Worm (Caenorhabditis elegans) whole organism, late embryonic: ENCODE data around the gene cls-1.
A peak's percentile ranks its signal among the peaks of the same experiment; 100 is the strongest.

ENCODE experiments used
- T23F11.4 ChIP-seq: fragments of 200-800 bp; sonication (Bioruptor generic); optimal IDR thresholded peaks from 2 replicates; lab custom pipeline; 2018; ENCODE audit warnings: mild to moderate bottlenecking, missing genetic modification characterization, missing compliant biosample characterization
- ama-1 ChIP-seq: fragments of 150-350 bp; optimal IDR thresholded peaks from 2 replicates; lab custom pipeline; 2014
- ceh-19 ChIP-seq: fragments of 200-800 bp; sonication (Bioruptor generic); optimal IDR thresholded peaks from 2 replicates; lab custom pipeline; 2018; ENCODE audit warnings: mild to moderate bottlenecking, missing genetic modification characterization, missing compliant biosample characterization
- fkh-10 ChIP-seq: fragments of 150-350 bp; optimal IDR thresholded peaks from 2 replicates; lab custom pipeline; 2014; ENCODE audit warnings: missing biosample characterization, missing genetic modification reagents, missing genetic modification characterization
- hlh-13 ChIP-seq: fragments of 200-800 bp; sonication (Bioruptor generic); optimal IDR thresholded peaks from 2 replicates; lab custom pipeline; 2018; ENCODE audit warnings: mild to moderate bottlenecking, missing genetic modification characterization, missing compliant biosample characterization
- nhr-11 ChIP-seq: fragments of 150-350 bp; optimal IDR thresholded peaks from 2 replicates; lab custom pipeline; 2014; ENCODE audit warnings: missing biosample characterization, missing genetic modification characterization
- pha-4 ChIP-seq: fragments of 150-350 bp; optimal IDR thresholded peaks from 2 replicates; lab custom pipeline; 2018; ENCODE audit warnings: missing biosample characterization, missing genetic modification reagents, missing genetic modification characterization
- sox-4 ChIP-seq: sonication (generic microtip); optimal IDR thresholded peaks from 2 replicates; lab custom pipeline; 2017; ENCODE audit warnings: mild to moderate bottlenecking, missing genetic modification characterization, inconsistent platforms, missing compliant biosample characterization
- tbx-2 ChIP-seq: sonication (generic microtip); optimal IDR thresholded peaks from 2 replicates; lab custom pipeline; 2016; ENCODE audit warnings: missing genetic modification characterization, missing compliant biosample characterization
- tbx-7 ChIP-seq: sonication (generic microtip); optimal IDR thresholded peaks from 2 replicates; lab custom pipeline; 2016; ENCODE audit warnings: missing genotype, missing genetic modification characterization, missing compliant biosample characterization

ce11 chrIII:7520672-7521071, 12.7 kb downstream of the cls-1 start, which contains the start of the genes cux-7 and C07H6.2:
- no peak for TF ChIP-seq T23F11.4
- TF ChIP-seq tbx-2 (tag; lab: Kevin White, UChicago), result peak; percentile 98
- no peak for TF ChIP-seq pha-4 (tag; lab: Kevin White, UChicago)
- TF ChIP-seq nhr-11, result no peak
- TF ChIP-seq sox-4 (tag; lab: Kevin White, UChicago), result no peak
- TF ChIP-seq fkh-10 (GFP tag; lab: Kevin White, UChicago), result no peak
- TF ChIP-seq ceh-19 (GFP tag; lab: Kevin White, UChicago), result peak; percentile 62
- peak; percentile 34 for TF ChIP-seq hlh-13 (GFP tag; lab: Kevin White, UChicago)
- peak; percentile 100 for TF ChIP-seq tbx-7
- TF ChIP-seq ama-1 (lab: Kevin White, UChicago), result no peak
